Worm (Caenorhabditis elegans) whole organism, mixed stage, embryonic: Measurements from ENCODE around the gene fbxa-141.

Source experiments
- nhr-237 ChIP-seq: fragments of 150-350 bp; optimal IDR thresholded peaks from 2 replicates; lab custom pipeline; 2014; ENCODE audit warnings: missing biosample characterization, missing genetic modification characterization
- nhr-28 ChIP-seq: fragments of 150-350 bp; optimal IDR thresholded peaks from 2 replicates; lab custom pipeline; 2014; ENCODE audit warnings: missing biosample characterization, missing genetic modification characterization
- nhr-76 ChIP-seq: sonication (generic microtip); optimal IDR thresholded peaks from 2 replicates; lab custom pipeline; 2017; ENCODE audit warnings: missing biosample characterization, missing genetic modification characterization
- unc-62 ChIP-seq: fragments of 150-350 bp; optimal IDR thresholded peaks from 2 replicates; lab custom pipeline; 2014; ENCODE audit warnings: missing biosample characterization, missing genetic modification reagents, missing genetic modification characterization

DNA sequence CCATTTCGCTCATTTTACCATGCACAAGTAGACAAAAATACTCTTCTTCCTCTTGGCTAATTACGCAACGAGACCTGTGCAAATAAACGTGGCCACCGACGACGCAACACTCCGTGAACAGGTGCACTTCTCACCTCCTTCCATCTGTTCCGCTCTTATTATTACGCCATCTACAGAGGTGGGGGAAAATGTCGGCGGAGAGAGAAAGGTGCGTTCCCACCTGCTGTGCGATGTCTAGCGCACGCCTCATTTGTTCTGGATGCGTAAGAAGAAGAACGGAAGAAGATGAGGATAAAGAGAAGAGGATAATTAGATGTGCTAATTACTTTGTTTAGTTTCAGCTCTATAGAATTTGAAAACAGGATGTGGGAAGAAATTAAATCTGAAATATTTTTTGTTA lies 26.2 kb downstream of the fbxa-141 start:
- TF ChIP-seq nhr-237 (tag; lab: Kevin White, UChicago), result no peak
- peak; percentile 41 for TF ChIP-seq unc-62 (GFP tag; lab: Kevin White, UChicago)
- TF ChIP-seq nhr-76 (tag; lab: Kevin White, UChicago), result no peak
- no peak for TF ChIP-seq nhr-28 (tag; lab: Kevin White, UChicago)
